Fruit fly (Drosophila melanogaster) whole organism, embryonic: ENCODE data around the gene CG7627.

ENCODE experiments used
- BEAF-32 ChIP-seq: fragments of 200-800 bp; sonication (Bioruptor generic); optimal IDR thresholded peaks from 3 replicates; lab custom pipeline; 2017; ENCODE audit warnings: missing biosample characterization, missing genetic modification characterization, mild to moderate bottlenecking, moderate library complexity, missing genetic modification reagents
- CG13287 ChIP-seq: fragments of 200-800 bp; sonication (Bioruptor generic); IDR thresholded peaks from 2 replicates; pipeline ENCODE4 v1.3.6; 2022; ENCODE audit warnings: missing biosample characterization, missing genetic modification characterization; ENCODE audit not compliant: partially characterized antibody
- CG14860 ChIP-seq: fragments of 200-800 bp; sonication (Bioruptor generic); IDR thresholded peaks from 3 replicates; pipeline ENCODE4 v1.3.6; 2022; ENCODE audit warnings: missing biosample characterization, missing genetic modification characterization; ENCODE audit not compliant: partially characterized antibody
- CG1603 ChIP-seq: fragments of 200-800 bp; sonication (Bioruptor generic); optimal IDR thresholded peaks from 2 replicates; lab custom pipeline; 2019; ENCODE audit warnings: missing biosample characterization, mild to moderate bottlenecking, missing genetic modification characterization, moderate library complexity
- CG16815 ChIP-seq: fragments of 200-800 bp; sonication (Bioruptor generic); optimal IDR thresholded peaks from 3 replicates; lab custom pipeline; 2017; ENCODE audit warnings: missing biosample characterization, mild to moderate bottlenecking, missing genetic modification characterization
- CG17829 ChIP-seq: fragments of 200-800 bp; optimal IDR thresholded peaks from 2 replicates; lab custom pipeline; 2019; ENCODE audit warnings: missing biosample characterization, mild to moderate bottlenecking, missing genetic modification characterization, moderate library complexity
- CG18011 ChIP-seq: fragments of 200-800 bp; sonication (Bioruptor generic); optimal IDR thresholded peaks from 2 replicates; lab custom pipeline; 2017; ENCODE audit warnings: missing biosample characterization, missing genetic modification characterization, mild to moderate bottlenecking, moderate library complexity, missing genotype
- CG2129 ChIP-seq: fragments of 200-800 bp; sonication (Bioruptor generic); IDR thresholded peaks from 2 replicates; pipeline ENCODE4 v1.3.6; 2022; ENCODE audit warnings: missing biosample characterization, missing genetic modification characterization; ENCODE audit not compliant: partially characterized antibody
- CG2712 ChIP-seq: fragments of 200-800 bp; optimal IDR thresholded peaks from 3 replicates; lab custom pipeline; 2019; ENCODE audit warnings: missing biosample characterization, mild to moderate bottlenecking, missing genetic modification characterization, moderate library complexity
- CG31388 ChIP-seq: fragments of 200-800 bp; sonication (Bioruptor generic); optimal IDR thresholded peaks from 2 replicates; lab custom pipeline; 2016; ENCODE audit warnings: missing biosample characterization, missing genetic modification characterization
- CG33213 ChIP-seq: fragments of 200-800 bp; sonication (Bioruptor generic); optimal IDR thresholded peaks from 3 replicates; lab custom pipeline; 2016; ENCODE audit warnings: missing biosample characterization, missing genetic modification characterization
- CG4617 ChIP-seq: fragments of 200-800 bp; sonication (Bioruptor generic); optimal IDR thresholded peaks from 3 replicates; lab custom pipeline; 2016; ENCODE audit warnings: missing biosample characterization, missing genetic modification characterization, borderline replicate concordance
- CG6272 ChIP-seq: fragments of 200-800 bp; sonication (Bioruptor generic); IDR thresholded peaks from 2 replicates; pipeline ENCODE4 v1.3.6; 2022; ENCODE audit warnings: missing biosample characterization, missing genetic modification characterization
- CG6791 ChIP-seq: fragments of 200-800 bp; sonication (Bioruptor generic); IDR thresholded peaks from 3 replicates; pipeline ENCODE4 v1.3.6; 2022; ENCODE audit warnings: missing biosample characterization, missing genetic modification characterization; ENCODE audit not compliant: partially characterized antibody
- CG7963 ChIP-seq: fragments of 200-800 bp; sonication (Bioruptor generic); IDR thresholded peaks from 3 replicates; pipeline ENCODE4 v1.3.6; 2022; ENCODE audit warnings: missing biosample characterization, missing genetic modification characterization; ENCODE audit not compliant: partially characterized antibody
- CG8281 ChIP-seq: fragments of 200-800 bp; sonication (Bioruptor generic); optimal IDR thresholded peaks from 2 replicates; lab custom pipeline; 2018; ENCODE audit warnings: missing biosample characterization, mild to moderate bottlenecking, missing genetic modification characterization, moderate library complexity
- CG8290 ChIP-seq, 3 experiments: fragments of 200-800 bp; sonication (Bioruptor generic); optimal IDR thresholded peaks; 2 replicates each; lab custom pipeline; 2016 to 2019; ENCODE audit warnings: missing biosample characterization in 3 of 3, missing genetic modification characterization in 3 of 3, mild to moderate bottlenecking in 2 of 3, moderate library complexity in 1 of 3
- D19B ChIP-seq: fragments of 200-800 bp; sonication (Bioruptor generic); optimal IDR thresholded peaks from 2 replicates; lab custom pipeline; 2017; ENCODE audit warnings: missing biosample characterization, mild to moderate bottlenecking, missing genetic modification characterization
- Dll ChIP-seq: fragments of 200-800 bp; sonication (Bioruptor generic); IDR thresholded peaks from 4 replicates; pipeline ENCODE4 v1.3.6; 2022; ENCODE audit warnings: missing biosample characterization, missing genetic modification characterization; ENCODE audit not compliant: partially characterized antibody
- Doc3 ChIP-seq: fragments of 200-800 bp; sonication (Bioruptor generic); IDR thresholded peaks from 3 replicates; pipeline ENCODE4 v1.3.6; 2022; ENCODE audit warnings: missing biosample characterization, missing genetic modification characterization; ENCODE audit not compliant: partially characterized antibody
- Dp ChIP-seq: fragments of 200-800 bp; sonication (Bioruptor generic); optimal IDR thresholded peaks from 2 replicates; lab custom pipeline; 2018; ENCODE audit warnings: missing biosample characterization, mild to moderate bottlenecking, missing genetic modification characterization, moderate library complexity
- E2f2 ChIP-seq: fragments of 200-800 bp; sonication (Bioruptor generic); IDR thresholded peaks from 2 replicates; pipeline ENCODE4 v1.3.6; 2022; ENCODE audit warnings: missing biosample characterization, missing genetic modification characterization
- Ets97D ChIP-seq: fragments of 200-800 bp; sonication (Bioruptor generic); optimal IDR thresholded peaks from 3 replicates; lab custom pipeline; 2016; ENCODE audit warnings: missing biosample characterization, missing genetic modification characterization
- MBD-R2 ChIP-seq: fragments of 200-800 bp; sonication (Bioruptor generic); IDR thresholded peaks from 2 replicates; pipeline ENCODE4 v1.3.6; 2022; ENCODE audit warnings: missing biosample characterization, missing genetic modification characterization
- MESR4 ChIP-seq: fragments of 200-800 bp; sonication (Bioruptor generic); optimal IDR thresholded peaks from 2 replicates; lab custom pipeline; 2018; ENCODE audit warnings: missing biosample characterization, mild to moderate bottlenecking, missing genetic modification characterization, moderate library complexity
- Med ChIP-seq: fragments of 200-800 bp; sonication (Bioruptor generic); peaks from one replicate; lab custom pipeline; 2016; ENCODE audit warnings: missing biosample characterization, missing genetic modification characterization, mild to moderate bottlenecking, inconsistent platforms, moderate library complexity
- Myb ChIP-seq: fragments of 200-800 bp; sonication (Bioruptor generic); optimal IDR thresholded peaks from 2 replicates; lab custom pipeline; 2016; ENCODE audit warnings: missing biosample characterization, missing genetic modification characterization
- Opbp ChIP-seq: fragments of 200-800 bp; sonication (Bioruptor generic); IDR thresholded peaks from 3 replicates; pipeline ENCODE4 v1.3.6; 2022; ENCODE audit warnings: missing biosample characterization, missing genetic modification characterization; ENCODE audit not compliant: partially characterized antibody
- Scr ChIP-seq: fragments of 200-800 bp; sonication (Bioruptor generic); IDR thresholded peaks from 2 replicates; pipeline ENCODE4 v1.3.6; 2022; ENCODE audit warnings: missing biosample characterization, missing genetic modification characterization; ENCODE audit not compliant: partially characterized antibody
- Taf1 ChIP-seq: fragments of 200-800 bp; sonication (Bioruptor generic); IDR thresholded peaks from 2 replicates; pipeline ENCODE4 v1.3.6; 2022; ENCODE audit warnings: missing biosample characterization, missing genetic modification characterization
- ato ChIP-seq: fragments of 200-800 bp; sonication (Bioruptor generic); IDR thresholded peaks from 2 replicates; pipeline ENCODE4 v1.3.6; 2022; ENCODE audit warnings: missing biosample characterization, missing genetic modification characterization; ENCODE audit not compliant: partially characterized antibody
- bbx ChIP-seq: fragments of 200-800 bp; sonication (Bioruptor generic); IDR thresholded peaks from 2 replicates; pipeline ENCODE4 v1.3.6; 2022; ENCODE audit warnings: missing biosample characterization, missing genetic modification characterization; ENCODE audit not compliant: partially characterized antibody
- chinmo ChIP-seq: fragments of 200-800 bp; sonication (Bioruptor generic); IDR thresholded peaks from 4 replicates; pipeline ENCODE4 v1.3.6; 2022; ENCODE audit warnings: missing biosample characterization, missing genetic modification characterization; ENCODE audit not compliant: partially characterized antibody
- en ChIP-seq: fragments of 200-800 bp; sonication (Bioruptor generic); optimal IDR thresholded peaks from 2 replicates; lab custom pipeline; 2016; ENCODE audit warnings: missing biosample characterization, missing genetic modification characterization
- exex ChIP-seq: fragments of 200-800 bp; sonication (Bioruptor generic); optimal IDR thresholded peaks from 4 replicates; lab custom pipeline; 2018; ENCODE audit warnings: missing biosample characterization, mild to moderate bottlenecking, missing genetic modification characterization, moderate library complexity
- hbn ChIP-seq: fragments of 200-800 bp; sonication (Bioruptor generic); IDR thresholded peaks from 2 replicates; pipeline ENCODE4 v1.3.6; 2022; ENCODE audit warnings: missing biosample characterization, missing genetic modification characterization; ENCODE audit not compliant: partially characterized antibody
- knrl ChIP-seq: fragments of 200-800 bp; sonication (Bioruptor generic); IDR thresholded peaks from 3 replicates; pipeline ENCODE4 v1.3.6; 2022; ENCODE audit warnings: missing biosample characterization, missing genetic modification characterization; ENCODE audit not compliant: partially characterized antibody
- mld ChIP-seq: fragments of 200-800 bp; sonication (Bioruptor generic); IDR thresholded peaks from 3 replicates; pipeline ENCODE4 v1.3.6; 2022; ENCODE audit warnings: missing biosample characterization, missing genetic modification characterization; ENCODE audit not compliant: partially characterized antibody
- pzg ChIP-seq: fragments of 200-800 bp; sonication (Bioruptor generic); optimal IDR thresholded peaks from 3 replicates; lab custom pipeline; 2018; ENCODE audit warnings: missing biosample characterization, mild to moderate bottlenecking, missing genetic modification characterization, moderate library complexity
- sens ChIP-seq: fragments of 200-800 bp; sonication (Bioruptor generic); peaks from one replicate; lab custom pipeline; 2016; ENCODE audit warnings: missing biosample characterization, missing genetic modification characterization
- stc ChIP-seq: fragments of 200-800 bp; sonication (Bioruptor generic); IDR thresholded peaks from 2 replicates; pipeline ENCODE4 v1.3.6; 2022; ENCODE audit warnings: missing biosample characterization, missing genetic modification characterization
- stwl ChIP-seq: fragments of 200-800 bp; sonication (Bioruptor generic); optimal IDR thresholded peaks from 3 replicates; lab custom pipeline; 2018; ENCODE audit warnings: missing biosample characterization, mild to moderate bottlenecking, missing genetic modification characterization, moderate library complexity
- tna ChIP-seq: fragments of 200-800 bp; sonication (Bioruptor generic); IDR thresholded peaks from 2 replicates; pipeline ENCODE4 v1.3.6; 2022; ENCODE audit warnings: missing biosample characterization, missing genetic modification characterization; ENCODE audit not compliant: partially characterized antibody
- unc-4 ChIP-seq: fragments of 200-800 bp; sonication (Bioruptor generic); IDR thresholded peaks from 2 replicates; pipeline ENCODE4 v1.3.6; 2022; ENCODE audit warnings: missing biosample characterization, missing genetic modification characterization; ENCODE audit not compliant: partially characterized antibody
- vnd ChIP-seq: fragments of 200-800 bp; sonication (Bioruptor generic); IDR thresholded peaks from 3 replicates; pipeline ENCODE4 v1.3.6; 2022; ENCODE audit warnings: missing biosample characterization, missing genetic modification characterization; ENCODE audit not compliant: partially characterized antibody
- vvl ChIP-seq: fragments of 200-800 bp; sonication (Bioruptor generic); IDR thresholded peaks from 2 replicates; pipeline ENCODE4 v1.3.6; 2022; ENCODE audit warnings: missing biosample characterization, missing genetic modification characterization

Gene CG7627

DNA sequence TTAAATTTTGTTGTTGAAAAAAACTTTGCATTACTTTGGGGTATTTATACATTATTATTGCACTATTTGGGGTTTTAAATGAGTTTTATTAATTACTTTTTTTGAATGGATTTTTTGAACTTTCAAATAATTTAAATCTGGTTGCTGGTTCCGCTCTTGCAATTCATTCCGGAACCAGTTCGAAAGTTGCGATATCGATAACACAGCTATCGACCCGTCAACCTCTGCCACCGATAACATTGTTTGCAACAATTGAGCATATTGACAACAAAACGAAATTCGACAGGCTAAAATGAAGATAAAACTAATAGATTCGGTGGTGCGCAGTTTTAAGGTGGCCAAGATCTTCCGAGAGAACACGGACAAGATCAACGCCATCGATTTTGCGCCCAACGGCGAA lies 12.0 kb upstream of the CG7627 start, which contains the start of gene Wdr82 (continued):
- TF ChIP-seq CG18011 (GFP tag; lab: Kevin White, UChicago) = no peak
- TF ChIP-seq tna (GFP tag; lab: Robert Waterston, UW) = peak; percentile 83
- peak; percentile 7 for TF ChIP-seq Ets97D (GFP tag; lab: Kevin White, UChicago)
- peak; percentile 62 for TF ChIP-seq CG14860 (GFP tag; lab: Robert Waterston, UW)
- peak; percentile 71 for TF ChIP-seq MESR4 (GFP tag; lab: Kevin White, UChicago)
- no peak for TF ChIP-seq D19B (GFP tag; lab: Kevin White, UChicago)
- TF ChIP-seq CG31388 (GFP tag; lab: Kevin White, UChicago) = no peak
- TF ChIP-seq CG8281 (tag; lab: Kevin White, UChicago) = peak; percentile 63
- peak; percentile 61 for TF ChIP-seq hbn (GFP tag; lab: Robert Waterston, UW)
- TF ChIP-seq mld (GFP tag; lab: Robert Waterston, UW) = peak; percentile 59; the same call in 1 of the 3 replicates
- TF ChIP-seq CG4617 = peak; percentile 6
- TF ChIP-seq Dp (GFP tag; lab: Kevin White, UChicago) = peak; percentile 84
- peak; percentile 55; the same call in 2 of the 3 replicates for TF ChIP-seq knrl (GFP tag; lab: Robert Waterston, UW)
- TF ChIP-seq MBD-R2 (GFP tag; lab: Robert Waterston, UW) = peak; percentile 77
- peak; percentile 65 for TF ChIP-seq vnd (GFP tag; lab: Robert Waterston, UW)
- peak; percentile 55; the same call in 1 of the 2 replicates for TF ChIP-seq CG2129 (GFP tag; lab: Robert Waterston, UW)
- no peak for TF ChIP-seq CG8290 (GFP tag; optimal IDR thresholded peaks at IDR 0.05; lab: Kevin White, UChicago)
- peak in 1 of 2 experiments; percentile 10 for TF ChIP-seq CG8290 (tag; optimal IDR thresholded peaks at IDR 0.05; lab: Kevin White, UChicago)
- TF ChIP-seq Med (GFP tag; lab: Kevin White, UChicago) = peak; percentile 2
- TF ChIP-seq sens = peak; percentile 82
- peak; percentile 65 for TF ChIP-seq BEAF-32 (GFP tag; lab: Kevin White, UChicago)
- TF ChIP-seq bbx (GFP tag; lab: Robert Waterston, UW) = peak; percentile 87
- TF ChIP-seq Doc3 = peak; percentile 37; the same call in 1 of the 3 replicates
- TF ChIP-seq Dll = peak; percentile 77
- peak; percentile 52 for TF ChIP-seq Myb (GFP tag; lab: Kevin White, UChicago)
- peak; percentile 65 for TF ChIP-seq pzg
- peak; percentile 86 for TF ChIP-seq stwl (tag; lab: Kevin White, UChicago)
- TF ChIP-seq stc (GFP tag; lab: Robert Waterston, UW) = no peak
- no peak for TF ChIP-seq Taf1 (GFP tag; lab: Robert Waterston, UW)
- peak; percentile 44 for TF ChIP-seq CG1603 (tag; lab: Kevin White, UChicago)
- TF ChIP-seq CG6272 (GFP tag; lab: Robert Waterston, UW) = no peak
- TF ChIP-seq CG2712 = peak; percentile 18
- TF ChIP-seq unc-4 (GFP tag; lab: Robert Waterston, UW) = peak; percentile 76
- TF ChIP-seq CG13287 (GFP tag; lab: Robert Waterston, UW) = peak; percentile 85
- TF ChIP-seq CG16815 (GFP tag; lab: Kevin White, UChicago) = no peak
- peak; percentile 70; the same call in 1 of the 3 replicates for TF ChIP-seq CG7963 (GFP tag; lab: Robert Waterston, UW)
- peak; percentile 75 for TF ChIP-seq Scr (GFP tag; lab: Robert Waterston, UW)
- no peak for TF ChIP-seq en
- TF ChIP-seq E2f2 (GFP tag; lab: Robert Waterston, UW) = peak; percentile 88
- 0 out of 2 replicates have a peak, but pooled peaks have one; percentile 12 for TF ChIP-seq vvl
- TF ChIP-seq CG33213 (GFP tag; lab: Kevin White, UChicago) = no peak
- TF ChIP-seq CG17829 (tag; lab: Kevin White, UChicago) = peak; percentile 31
- peak; percentile 83 for TF ChIP-seq chinmo (GFP tag; lab: Robert Waterston, UW)
- peak; percentile 7 for TF ChIP-seq exex (tag; lab: Kevin White, UChicago)
- peak; percentile 81 for TF ChIP-seq CG6791 (GFP tag; lab: Robert Waterston, UW)
- TF ChIP-seq Opbp (GFP tag; lab: Robert Waterston, UW) = peak; percentile 71; the same call in 2 of the 3 replicates
- TF ChIP-seq ato (GFP tag; lab: Robert Waterston, UW) = peak; percentile 83
